Fruit fly (Drosophila melanogaster): Measurements from ENCODE around the gene CG6154.

CG6154 gene

dm6 chr3R:26228026-26228635, 34.3 kb upstream of the CG6154 start (continued):
- peak; percentile 90 for TF ChIP-seq otp (GFP tag; IDR thresholded peaks at IDR 0.05)
- no peak for TF ChIP-seq Sin3A (optimal IDR thresholded peaks at IDR 0.05)
- TF ChIP-seq slou (GFP tag; optimal IDR thresholded peaks at IDR 0.05), result peak; percentile 80
- TF ChIP-seq CG1602 (GFP tag; optimal IDR thresholded peaks at IDR 0.05), result peak; percentile 64
- peak; percentile 76 for TF ChIP-seq CG43689 (GFP tag; IDR thresholded peaks at IDR 0.05)
- TF ChIP-seq Camta (GFP tag; optimal IDR thresholded peaks at IDR 0.05), result peak; percentile 89
- TF ChIP-seq sr (GFP tag; IDR thresholded peaks at IDR 0.05), result peak; percentile 84
- TF ChIP-seq CG10462 (GFP tag; optimal IDR thresholded peaks at IDR 0.05), result peak; percentile 54
- TF ChIP-seq CG17802 (tag; optimal IDR thresholded peaks at IDR 0.05), result peak; percentile 48
- no peak for TF ChIP-seq esg (GFP tag; conservative IDR thresholded peaks at IDR 0.05)
- TF ChIP-seq CG2199 (GFP tag; IDR thresholded peaks at IDR 0.05), result 0 out of 3 replicates have a peak, but pooled peaks have one; percentile 15
- peak; percentile 1 for TF ChIP-seq Chrac-16 (GFP tag; optimal IDR thresholded peaks at IDR 0.05)
- TF ChIP-seq CG1024 (GFP tag; IDR thresholded peaks at IDR 0.05), result peak; percentile 83
- peak; percentile 80 for TF ChIP-seq shn (GFP tag; optimal IDR thresholded peaks at IDR 0.05)
- TF ChIP-seq lola (GFP tag; optimal IDR thresholded peaks at IDR 0.05), result peak in 1 of 3 experiments; percentile 56
- peak; percentile 86 for TF ChIP-seq Dip3 (GFP tag; optimal IDR thresholded peaks at IDR 0.05)
- TF ChIP-seq slp2 (GFP tag; optimal IDR thresholded peaks at IDR 0.05), result peak; percentile 63
- peak; percentile 21 for TF ChIP-seq az2 (GFP tag; optimal IDR thresholded peaks at IDR 0.05)
- peak; percentile 54; the same call in 1 of the 2 replicates for TF ChIP-seq H2.0 (GFP tag; IDR thresholded peaks at IDR 0.05)
- peak; percentile 55; the same call in 1 of the 2 replicates for TF ChIP-seq MBD-R2 (GFP tag; IDR thresholded peaks at IDR 0.05)
- TF ChIP-seq CG10654 (GFP tag; optimal IDR thresholded peaks at IDR 0.05), result peak; percentile 87
- TF ChIP-seq sima (GFP tag; optimal IDR thresholded peaks at IDR 0.05), result peak; percentile 73
- TF ChIP-seq HmgZ (tag; optimal IDR thresholded peaks at IDR 0.05), result peak; percentile 88
- TF ChIP-seq zf30C (GFP tag; optimal IDR thresholded peaks at IDR 0.05), result no peak
- TF ChIP-seq CG11696 (GFP tag; IDR thresholded peaks at IDR 0.05), result peak; percentile 72
- peak; percentile 16 for TF ChIP-seq chn (GFP tag; optimal IDR thresholded peaks at IDR 0.05)
- TF ChIP-seq CG11560 (tag; IDR thresholded peaks at IDR 0.05), result peak; percentile 31; the same call in 1 of the 3 replicates
- TF ChIP-seq CG7963 (GFP tag; IDR thresholded peaks at IDR 0.05; ENCODE audit: partially characterized antibody), result no peak
- TF ChIP-seq CG34224 (GFP tag; IDR thresholded peaks at IDR 0.05; ENCODE audit: partially characterized antibody), result no peak
- TF ChIP-seq CG34422 (GFP tag; IDR thresholded peaks at IDR 0.05), result peak; percentile 44; the same call in 1 of the 3 replicates
- TF ChIP-seq HLH3B (GFP tag; IDR thresholded peaks at IDR 0.05), result peak; percentile 88; the same call in 1 of the 2 replicates
- TF ChIP-seq so (GFP tag; IDR thresholded peaks at IDR 0.05), result peak; percentile 75; the same call in 2 of the 3 replicates
- no peak for TF ChIP-seq Stat92E (GFP tag; optimal IDR thresholded peaks at IDR 0.05)
- peak; percentile 50 for TF ChIP-seq Hsf (GFP tag; optimal IDR thresholded peaks at IDR 0.05)
- peak; percentile 60; the same call in 1 of the 2 replicates for TF ChIP-seq Ada2b (GFP tag; IDR thresholded peaks at IDR 0.05)
- peak; percentile 54 for TF ChIP-seq Nf-YB (GFP tag; optimal IDR thresholded peaks at IDR 0.05)
- peak; percentile 64; the same call in 1 of the 2 replicates for TF ChIP-seq stc (GFP tag; IDR thresholded peaks at IDR 0.05)
- peak; percentile 92 for TF ChIP-seq CG2202 (tag; optimal IDR thresholded peaks at IDR 0.05)
- TF ChIP-seq Pdp1 (GFP tag; optimal IDR thresholded peaks at IDR 0.05), result peak; percentile 69 to 78
- TF ChIP-seq bsh (GFP tag; optimal IDR thresholded peaks at IDR 0.05), result peak in 1 of 2 experiments; percentile 89
- TF ChIP-seq sens-2 (GFP tag; IDR thresholded peaks at IDR 0.05), result peak; percentile 67
- TF ChIP-seq Fer1 (GFP tag; optimal IDR thresholded peaks at IDR 0.05), result peak; percentile 86
- peak; percentile 64 for TF ChIP-seq run (tag; optimal IDR thresholded peaks at IDR 0.05)
- TF ChIP-seq bab2 (GFP tag; optimal IDR thresholded peaks at IDR 0.05), result peak; percentile 58
- peak; percentile 69 for TF ChIP-seq exex (tag; optimal IDR thresholded peaks at IDR 0.05)
- TF ChIP-seq Opbp (GFP tag; IDR thresholded peaks at IDR 0.05; ENCODE audit: partially characterized antibody), result no peak
- TF ChIP-seq NC2β (GFP tag; optimal IDR thresholded peaks at IDR 0.05), result peak; percentile 88
- TF ChIP-seq chm (GFP tag; IDR thresholded peaks at IDR 0.05), result peak; percentile 92; the same call in 1 of the 2 replicates
- TF ChIP-seq CG3407 (GFP tag; optimal IDR thresholded peaks at IDR 0.05), result peak; percentile 96
- peak; percentile 74 for TF ChIP-seq psq (GFP tag; optimal IDR thresholded peaks at IDR 0.05)

Measured in whole organism, embryonic.